Worm (Caenorhabditis elegans) whole organism, L4/young adult: ENCODE measurements around the gene nlp-57.

ENCODE experiments used
- W03F9.2 ChIP-seq: fragments of 150-350 bp; optimal IDR thresholded peaks from 2 replicates; lab custom pipeline; 2014; ENCODE audit warnings: missing biosample characterization, missing genetic modification characterization
- dao-5 ChIP-seq: sonication (generic microtip); optimal IDR thresholded peaks from 2 replicates; lab custom pipeline; 2016; ENCODE audit warnings: missing genotype, missing genetic modification characterization, moderate library complexity, missing compliant biosample characterization
- him-1 ChIP-seq: sonication (generic microtip); optimal IDR thresholded peaks from 2 replicates; lab custom pipeline; 2016; ENCODE audit warnings: missing genotype, missing genetic modification reagents, missing genetic modification characterization, missing compliant biosample characterization

- no peak for TF ChIP-seq him-1 (tag; lab: Kevin White, UChicago)
- no peak for TF ChIP-seq W03F9.2
- TF ChIP-seq dao-5 (tag; lab: Kevin White, UChicago) = no peak
Measured at ce11 chrX:11344899-11345298, 28.0 kb downstream of the nlp-57 start.
